Worm (Caenorhabditis elegans) whole organism, mixed stage, embryonic: Measurements from ENCODE around the gene nhr-27.

Source experiments
- blmp-1 ChIP-seq: fragments of 150-350 bp; optimal IDR thresholded peaks from 2 replicates; lab custom pipeline; 2014; ENCODE audit warnings: missing biosample characterization, missing genetic modification characterization
- ceh-39 ChIP-seq: fragments of 150-350 bp; optimal IDR thresholded peaks from 2 replicates; lab custom pipeline; 2014; ENCODE audit warnings: missing biosample characterization, missing genetic modification characterization
- ceh-83 ChIP-seq: fragments of 200-800 bp; sonication (Bioruptor generic); optimal IDR thresholded peaks from 2 replicates; lab custom pipeline; 2018; ENCODE audit warnings: mild to moderate bottlenecking, missing genetic modification characterization, missing compliant biosample characterization
- elt-1 ChIP-seq: sonication (generic microtip); optimal IDR thresholded peaks from 2 replicates; lab custom pipeline; 2017; ENCODE audit warnings: missing genetic modification characterization, mild to moderate bottlenecking, missing compliant biosample characterization, antibody characterized with exemption, moderate library complexity, borderline replicate concordance; ENCODE audit not compliant: insufficient read depth
- hlh-1 ChIP-seq: fragments of 150-350 bp; optimal IDR thresholded peaks from 2 replicates; lab custom pipeline; 2014; ENCODE audit warnings: missing biosample characterization, missing genetic modification reagents, missing genetic modification characterization
- lin-13 ChIP-seq: fragments of 150-350 bp; optimal IDR thresholded peaks from 2 replicates; lab custom pipeline; 2014; ENCODE audit warnings: missing biosample characterization, missing genetic modification characterization
- lsy-2 ChIP-seq: fragments of 150-350 bp; optimal IDR thresholded peaks from 2 replicates; lab custom pipeline; 2014; ENCODE audit warnings: missing biosample characterization, missing genetic modification characterization
- mep-1 ChIP-seq: fragments of 150-350 bp; optimal IDR thresholded peaks from 2 replicates; lab custom pipeline; 2017; ENCODE audit warnings: missing biosample characterization, missing genetic modification reagents, missing genetic modification characterization, inconsistent platforms
- nhr-2 ChIP-seq: fragments of 150-350 bp; optimal IDR thresholded peaks from 2 replicates; lab custom pipeline; 2014; ENCODE audit warnings: missing biosample characterization, missing genetic modification characterization
- nhr-76 ChIP-seq: sonication (generic microtip); optimal IDR thresholded peaks from 2 replicates; lab custom pipeline; 2017; ENCODE audit warnings: missing biosample characterization, missing genetic modification characterization
- snpc-4 ChIP-seq: fragments of 150-350 bp; optimal IDR thresholded peaks from 2 replicates; lab custom pipeline; 2014; ENCODE audit warnings: missing biosample characterization, missing genetic modification characterization
- unc-120 ChIP-seq: sonication (generic microtip); optimal IDR thresholded peaks from 2 replicates; lab custom pipeline; 2017; ENCODE audit warnings: missing genetic modification characterization, missing compliant biosample characterization; ENCODE audit not compliant: poor library complexity, severe bottlenecking
- ztf-11 ChIP-seq: fragments of 150-350 bp; optimal IDR thresholded peaks from 2 replicates; lab custom pipeline; 2014; ENCODE audit warnings: missing biosample characterization, missing genetic modification characterization

- TF ChIP-seq ztf-11 (no peak), nhr-76 (no peak), blmp-1 (tag; lab: Kevin White, UChicago) (no peak), nhr-2 (tag; lab: Kevin White, UChicago) (no peak), lin-13 (tag; lab: Kevin White, UChicago) (no peak), snpc-4 (tag; lab: Kevin White, UChicago) (no peak), hlh-1 (no peak), mep-1 (tag; lab: Kevin White, UChicago) (no peak), unc-120 (tag; lab: Kevin White, UChicago) (no peak), lsy-2 (tag; lab: Kevin White, UChicago) (no peak), ceh-39 (tag; lab: Kevin White, UChicago) (no peak), ceh-83 (GFP tag; lab: Kevin White, UChicago) (no peak), elt-1 (tag; lab: Kevin White, UChicago) (no peak)
These were observed 53.1 kb downstream of the nhr-27 start for ce11 chrX:12755021-12755420.
